Worm (Caenorhabditis elegans): ENCODE measurements around the gene clec-49.

DNA sequence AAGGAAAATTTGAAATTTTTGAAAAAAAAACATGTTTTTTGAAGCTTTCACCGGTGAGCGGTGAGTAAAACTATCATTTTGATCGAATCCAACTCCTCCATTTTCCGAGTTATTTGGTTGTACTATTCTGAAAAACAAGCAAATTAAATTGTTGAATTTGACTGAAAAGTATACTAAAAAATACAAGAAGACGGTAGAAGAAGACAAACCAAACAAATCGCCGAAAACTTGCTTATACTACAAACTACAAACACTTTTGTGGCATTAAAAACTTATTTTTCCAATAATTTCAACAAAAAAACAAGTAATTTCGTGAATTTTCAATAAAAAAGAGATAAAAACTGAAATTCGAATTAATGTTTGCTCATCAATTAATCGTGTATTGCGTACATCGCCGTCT is 27.6 kb upstream of the clec-49 start, which contains the start of gene fbxa-194:
- TF ChIP-seq snpc-4 (tag; optimal IDR thresholded peaks at IDR 0.05) (no peak), nhr-28 (tag; optimal IDR thresholded peaks at IDR 0.05) (no peak), nhr-12 (tag; optimal IDR thresholded peaks at IDR 0.05) (no peak), ceh-39 (tag; optimal IDR thresholded peaks at IDR 0.05) (no peak), nhr-76 (tag; optimal IDR thresholded peaks at IDR 0.05) (no peak), mep-1 (tag; optimal IDR thresholded peaks at IDR 0.05) (no peak), unc-120 (tag; optimal IDR thresholded peaks at IDR 0.05; ENCODE audit: poor library complexity, severe bottlenecking) (no peak), tbx-8 (GFP tag; optimal IDR thresholded peaks at IDR 0.05) (no peak), pha-4 (tag; optimal IDR thresholded peaks at IDR 0.05) (no peak)

Data from whole organism, mixed stage, embryonic.